Worm (Caenorhabditis elegans): ENCODE measurements around the gene F59B10.3.

The F59B10.3 gene

DNA sequence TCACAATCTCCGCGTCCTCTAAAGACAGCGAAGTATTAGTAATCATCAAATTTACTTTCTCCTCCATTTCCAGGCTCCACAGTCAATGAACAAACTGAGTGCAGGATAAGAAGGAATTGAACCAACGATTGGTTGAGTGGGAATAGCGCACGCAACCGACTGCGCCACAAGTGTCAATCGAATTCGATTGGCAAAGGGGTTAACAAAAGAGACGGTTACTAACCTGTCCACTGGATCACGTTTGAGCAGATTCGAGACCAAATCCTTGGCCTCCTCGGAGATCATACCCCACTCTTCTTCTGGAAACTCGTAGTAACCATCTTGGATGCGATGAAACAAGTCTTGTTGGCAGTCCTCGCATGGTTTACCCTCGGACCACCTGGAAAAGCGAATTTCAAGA lies 34.9 kb downstream of the F59B10.3 start (continued):
- TF ChIP-seq madf-6 (GFP tag; IDR thresholded peaks at IDR 0.05) = 0 out of 2 replicates have a peak, but pooled peaks have one; percentile 13
- no peak for TF ChIP-seq zim-3 (tag; optimal IDR thresholded peaks at IDR 0.05)
- TF ChIP-seq ztf-6 (GFP tag; IDR thresholded peaks at IDR 0.05) = 0 out of 2 replicates have a peak, but pooled peaks have one; percentile 48
- peak; percentile 48 for TF ChIP-seq sptf-2 (GFP tag; optimal IDR thresholded peaks at IDR 0.05)
- TF ChIP-seq F33H1.4 (GFP tag; IDR thresholded peaks at IDR 0.05) = 0 out of 2 replicates have a peak, but pooled peaks have one; percentile 7
- no peak for TF ChIP-seq madf-10 (tag; optimal IDR thresholded peaks at IDR 0.05)

DNA sequence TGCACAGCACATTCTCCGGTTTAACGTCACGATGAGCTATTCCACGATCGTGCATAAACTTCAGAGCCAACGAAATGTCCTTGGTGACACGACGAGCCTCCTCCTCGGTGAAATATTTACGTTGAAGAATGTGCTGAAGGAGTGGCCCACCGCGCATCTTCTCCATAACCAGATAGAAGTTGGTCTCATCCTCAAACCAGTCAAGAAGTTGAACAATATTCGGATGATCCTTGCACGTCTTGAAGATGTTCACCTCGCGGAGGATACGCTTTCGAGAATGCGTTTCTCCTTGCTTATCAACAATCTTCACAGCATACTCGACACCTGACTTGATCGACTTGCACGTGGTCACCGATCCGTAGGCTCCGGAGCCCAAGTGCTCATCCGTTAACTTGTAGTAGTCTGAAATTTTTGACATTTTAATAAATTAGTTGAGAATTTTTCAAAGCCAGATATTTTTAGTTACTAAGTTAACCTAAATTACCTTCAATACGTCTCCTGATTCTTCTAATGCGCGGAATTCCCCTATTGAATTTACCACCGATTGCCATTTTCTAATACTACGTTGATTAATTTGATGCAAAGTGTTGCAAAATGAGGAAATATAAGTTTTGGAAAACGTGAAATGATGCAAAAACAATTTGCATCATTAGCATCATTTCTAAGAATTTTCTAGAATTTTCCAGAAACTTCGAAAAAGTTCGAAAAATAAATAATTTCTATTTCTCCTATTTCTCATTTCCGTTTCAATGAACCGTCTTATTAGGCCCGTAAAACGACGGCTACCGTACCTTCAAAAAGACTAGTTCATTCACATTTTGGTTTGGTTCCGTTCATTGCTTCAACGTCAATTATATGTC lies 35.8 kb downstream of the F59B10.3 start:
- no peak for TF ChIP-seq unc-62 (GFP tag; optimal IDR thresholded peaks at IDR 0.05)
- peak; percentile 12 for TF ChIP-seq rpc-1 (optimal IDR thresholded peaks at IDR 0.05)
- TF ChIP-seq rpc-1 (tag; optimal IDR thresholded peaks at IDR 0.05) = no peak
- peak; percentile 42 for TF ChIP-seq atf-7 (tag; optimal IDR thresholded peaks at IDR 0.05)
- peak; percentile 82 for TF ChIP-seq lin-26 (GFP tag; IDR thresholded peaks at IDR 0.05)
- 0 out of 2 replicates have a peak, but pooled peaks have one; percentile 26 for TF ChIP-seq attf-6 (GFP tag; IDR thresholded peaks at IDR 0.05)
- TF ChIP-seq Y79H2A.3 (GFP tag; conservative IDR thresholded peaks at IDR 0.05) = 0 out of 2 replicates have a peak, but pooled peaks have one; percentile 8
- TF ChIP-seq akir-1 (GFP tag; optimal IDR thresholded peaks at IDR 0.05) = no peak
- peak; percentile 18; the same call in 1 of the 2 replicates for TF ChIP-seq hmg-1.2 (GFP tag; IDR thresholded peaks at IDR 0.05)
- TF ChIP-seq tlf-1 (GFP tag; optimal IDR thresholded peaks at IDR 0.05) = peak; percentile 39
- TF ChIP-seq pbrm-1 (GFP tag; IDR thresholded peaks at IDR 0.05) = peak; percentile 59; the same call in 1 of the 2 replicates
- peak; percentile 27; the same call in 1 of the 2 replicates for TF ChIP-seq ekl-4 (GFP tag; IDR thresholded peaks at IDR 0.05)
- TF ChIP-seq ama-1 (optimal IDR thresholded peaks at IDR 0.05) = peak; percentile 74
- no peak for TF ChIP-seq ama-1 (GFP tag; optimal IDR thresholded peaks at IDR 0.05)
- TF ChIP-seq nfyb-1 (GFP tag; IDR thresholded peaks at IDR 0.05) = peak; percentile 73
- TF ChIP-seq xnd-1 (tag; optimal IDR thresholded peaks at IDR 0.05) = no peak
- peak; percentile 73 for TF ChIP-seq repo-1 (tag; optimal IDR thresholded peaks at IDR 0.05)
- no peak for TF ChIP-seq snpc-1.1 (tag; optimal IDR thresholded peaks at IDR 0.05; ENCODE audit: insufficient read depth)
- peak; percentile 85 for TF ChIP-seq hsf-1 (GFP tag; IDR thresholded peaks at IDR 0.05)
- peak; percentile 70 for TF ChIP-seq madf-3 (GFP tag; IDR thresholded peaks at IDR 0.05)
- TF ChIP-seq cebp-2 (GFP tag; IDR thresholded peaks at IDR 0.05) = 0 out of 2 replicates have a peak, but pooled peaks have one; percentile 24
- peak; percentile 55 for TF ChIP-seq fkh-3 (tag; optimal IDR thresholded peaks at IDR 0.05)
- no peak for TF ChIP-seq zim-3 (tag; optimal IDR thresholded peaks at IDR 0.05)
- TF ChIP-seq zfh-2 (GFP tag; conservative IDR thresholded peaks at IDR 0.05) = peak; percentile 52
- TF ChIP-seq aptf-3 (GFP tag; IDR thresholded peaks at IDR 0.05) = peak; percentile 6; the same call in 1 of the 2 replicates
- 0 out of 2 replicates have a peak, but pooled peaks have one; percentile 8 for TF ChIP-seq ceh-100 (GFP tag; IDR thresholded peaks at IDR 0.05)
- peak; percentile 17 for TF ChIP-seq chd-7 (tag; optimal IDR thresholded peaks at IDR 0.05)
- peak; percentile 35 for TF ChIP-seq nhr-90 (tag; optimal IDR thresholded peaks at IDR 0.05)
- no peak for TF ChIP-seq F10E7.11 (tag; optimal IDR thresholded peaks at IDR 0.05)
- TF ChIP-seq F39B2.1 (GFP tag; IDR thresholded peaks at IDR 0.05) = no peak
- TF ChIP-seq dox-1 (GFP tag; IDR thresholded peaks at IDR 0.05) = no peak
- TF ChIP-seq sdz-38 (tag; optimal IDR thresholded peaks at IDR 0.05) = no peak
- TF ChIP-seq B0336.3 (GFP tag; IDR thresholded peaks at IDR 0.05) = peak; percentile 3; the same call in 1 of the 2 replicates
- peak; percentile 32; the same call in 1 of the 2 replicates for TF ChIP-seq Y53G8AR.9 (GFP tag; conservative IDR thresholded peaks at IDR 0.05)
- TF ChIP-seq egl-44 (GFP tag; IDR thresholded peaks at IDR 0.05) = peak; percentile 66; the same call in 1 of the 2 replicates
- 0 out of 2 replicates have a peak, but pooled peaks have one; percentile 20 for TF ChIP-seq attf-3 (GFP tag; conservative IDR thresholded peaks at IDR 0.05)
- peak in 1 of 3 experiments; percentile 20 for TF ChIP-seq lin-35 (GFP tag; optimal IDR thresholded peaks at IDR 0.05)
- no peak for TF ChIP-seq F22D6.2 (tag; optimal IDR thresholded peaks at IDR 0.05)
- TF ChIP-seq K11D2.4 (GFP tag; IDR thresholded peaks at IDR 0.05) = no peak
